In the genomic region with DNA sequence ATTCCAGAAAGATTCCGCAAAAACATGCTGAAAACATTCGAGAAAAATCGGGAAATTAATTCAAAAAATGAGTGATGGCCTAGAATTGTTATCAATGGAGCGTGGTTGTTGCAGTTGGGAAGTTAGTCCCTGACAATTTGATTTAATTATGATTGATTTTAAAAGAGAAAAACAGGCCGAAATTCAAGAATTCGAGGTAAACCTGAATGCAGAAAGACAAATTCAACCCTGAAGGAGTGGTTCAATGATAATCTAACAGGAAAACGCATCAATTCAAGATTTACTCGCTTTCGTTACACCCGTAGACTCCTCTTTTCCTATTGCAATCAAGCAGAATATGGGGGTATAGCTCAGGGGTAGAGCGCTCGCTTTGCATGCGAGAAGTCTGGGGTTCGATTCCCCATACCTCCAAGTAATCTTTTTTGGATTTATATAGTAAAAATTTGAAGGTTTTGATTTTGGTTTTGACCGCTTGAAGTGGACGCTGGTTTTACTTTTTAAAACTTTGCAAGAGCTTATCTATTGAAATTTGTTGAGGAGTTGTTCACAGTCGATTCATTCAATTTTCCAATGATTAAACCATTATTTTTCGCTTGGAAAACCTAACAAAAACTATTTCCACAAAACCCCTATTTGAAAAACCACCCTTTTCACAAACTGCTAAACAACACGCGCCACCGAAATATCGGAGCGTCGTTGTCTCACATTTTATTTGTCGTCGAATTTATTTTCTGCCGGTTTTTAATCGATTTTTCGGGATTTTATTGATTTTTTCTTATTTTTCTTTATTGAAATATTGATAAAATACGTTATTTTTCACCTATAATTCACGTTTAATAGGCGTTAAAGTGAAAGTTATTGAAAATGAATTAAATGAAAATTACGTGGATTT, we compare ENCODE assay signal across 2 worm cellular contexts.
TF ChIP-seq lines count a peak whose summit lies in the region.

No protein-coding gene starts in this region.

TF ChIP-seq in whole organism, L1 larva, 84 proteins besides CTCF, POLR2A, EP300 and RAD21 (continued from another document):
- TF ChIP-seq nhr-84 (tag; optimal IDR thresholded peaks at IDR 0.05; lab: Kevin White, UChicago) (no peak), ceh-8 (GFP tag; optimal IDR thresholded peaks at IDR 0.05; lab: Kevin White, UChicago) (peak; percentile 6), ets-5 (GFP tag; IDR thresholded peaks at IDR 0.05; lab: Robert Waterston, UW) (no peak), fkh-8 (tag; optimal IDR thresholded peaks at IDR 0.05; lab: Kevin White, UChicago) (peak; percentile 78), isw-1 (GFP tag; IDR thresholded peaks at IDR 0.05; lab: Robert Waterston, UW) (peak; percentile 69), lin-14 (GFP tag; optimal IDR thresholded peaks at IDR 0.05; lab: Kevin White, UChicago) (peak; percentile 90), elt-2 (tag; optimal IDR thresholded peaks at IDR 0.05; lab: Kevin White, UChicago) (peak; percentile 49), unc-30 (tag; optimal IDR thresholded peaks at IDR 0.05; lab: Kevin White, UChicago) (no peak), ceh-90 (tag; optimal IDR thresholded peaks at IDR 0.05; lab: Kevin White, UChicago) (peak; percentile 88), mef-2 (tag; optimal IDR thresholded peaks at IDR 0.05; lab: Kevin White, UChicago) (no peak), hpl-2 (GFP tag; optimal IDR thresholded peaks at IDR 0.05; lab: Kevin White, UChicago) (no peak), ces-1 (GFP tag; optimal IDR thresholded peaks at IDR 0.05; lab: Kevin White, UChicago) (no peak), pag-3 (tag; optimal IDR thresholded peaks at IDR 0.05; lab: Kevin White, UChicago; ENCODE audit: borderline replicate concordance, insufficient read depth) (no peak), nhr-85 (tag; lab: Kevin White, UChicago) (peak; percentile 94), skn-1 (tag; optimal IDR thresholded peaks at IDR 0.05; lab: Kevin White, UChicago) (peak; percentile 77), unc-86 (tag; optimal IDR thresholded peaks at IDR 0.05; lab: Kevin White, UChicago) (peak; percentile 42), unc-130 (tag; optimal IDR thresholded peaks at IDR 0.05; lab: Kevin White, UChicago) (peak; percentile 37), zip-4 (GFP tag; optimal IDR thresholded peaks at IDR 0.05; lab: Kevin White, UChicago) (peak; percentile 8), sptf-1 (tag; optimal IDR thresholded peaks at IDR 0.05; lab: Kevin White, UChicago) (no peak), lsy-2 (tag; optimal IDR thresholded peaks at IDR 0.05; lab: Kevin White, UChicago) (peak; percentile 78 to 89), zag-1 (tag; optimal IDR thresholded peaks at IDR 0.05; lab: Kevin White, UChicago) (no peak), swsn-7 (tag; optimal IDR thresholded peaks at IDR 0.05; lab: Kevin White, UChicago) (peak; percentile 74), sox-4 (tag; optimal IDR thresholded peaks at IDR 0.05; lab: Kevin White, UChicago) (peak; percentile 42), xbp-1 (tag; optimal IDR thresholded peaks at IDR 0.05; lab: Kevin White, UChicago) (peak; percentile 79), mep-1 (tag; optimal IDR thresholded peaks at IDR 0.05; lab: Kevin White, UChicago) (peak; percentile 94), lin-15B (tag; optimal IDR thresholded peaks at IDR 0.05; lab: Kevin White, UChicago) (peak; percentile 89), fos-1 (tag; optimal IDR thresholded peaks at IDR 0.05; lab: Kevin White, UChicago) (peak; percentile 68), sup-37 (GFP tag; optimal IDR thresholded peaks at IDR 0.05; lab: Kevin White, UChicago) (peak; percentile 14), lin-13 (GFP tag; optimal IDR thresholded peaks at IDR 0.05; lab: Kevin White, UChicago) (peak; percentile 80), lir-3 (tag; optimal IDR thresholded peaks at IDR 0.05; lab: Kevin White, UChicago; ENCODE audit: poor library complexity) (peak; percentile 92)
TF ChIP-seq in whole organism, L1 larva: peak in this region for 55.

TF ChIP-seq in whole organism, young adult, 124 proteins besides CTCF, POLR2A, EP300 and RAD21 (continued from another document):
- peak; percentile 21 for TF ChIP-seq snpc-1.1 (tag; optimal IDR thresholded peaks at IDR 0.05; lab: Kevin White, UChicago; ENCODE audit: insufficient read depth)
- peak; percentile 40 to 73 for TF ChIP-seq let-607 (tag; optimal IDR thresholded peaks at IDR 0.05; lab: Kevin White, UChicago)
- TF ChIP-seq Y79H2A.3 (GFP tag; conservative IDR thresholded peaks at IDR 0.05; lab: Robert Waterston, UW) = no peak
- peak; percentile 82 to 85 for TF ChIP-seq rec-8 (tag; optimal IDR thresholded peaks at IDR 0.05; lab: Kevin White, UChicago)
- TF ChIP-seq lsl-1 (GFP tag; optimal IDR thresholded peaks at IDR 0.05; lab: Kevin White, UChicago) = peak; percentile 54
- peak; percentile 54 for TF ChIP-seq madf-10 (tag; optimal IDR thresholded peaks at IDR 0.05; lab: Kevin White, UChicago)
- peak; percentile 75 for TF ChIP-seq mes-4 (tag; optimal IDR thresholded peaks at IDR 0.05; lab: Kevin White, UChicago)
- TF ChIP-seq tlf-1 (GFP tag; optimal IDR thresholded peaks at IDR 0.05; lab: Kevin White, UChicago) = peak; percentile 68
- TF ChIP-seq B0035.1 (tag; optimal IDR thresholded peaks at IDR 0.05; lab: Kevin White, UChicago) = peak; percentile 23
- no peak for TF ChIP-seq F55B11.4 (tag; optimal IDR thresholded peaks at IDR 0.05; lab: Kevin White, UChicago; ENCODE audit: borderline replicate concordance, insufficient read depth)
- TF ChIP-seq ceh-91 (GFP tag; IDR thresholded peaks at IDR 0.05; lab: Robert Waterston, UW) = peak; percentile 56; the same call in 1 of the 2 replicates
- 0 out of 2 replicates have a peak, but pooled peaks have one; percentile 28 for TF ChIP-seq attf-6 (GFP tag; IDR thresholded peaks at IDR 0.05; lab: Robert Waterston, UW)
- peak; percentile 80 for TF ChIP-seq B0261.1 (tag; optimal IDR thresholded peaks at IDR 0.05; lab: Kevin White, UChicago)
- TF ChIP-seq nhr-80 (tag; optimal IDR thresholded peaks at IDR 0.05; lab: Kevin White, UChicago) = peak; percentile 3
- TF ChIP-seq ekl-4 (GFP tag; IDR thresholded peaks at IDR 0.05; lab: Robert Waterston, UW) = peak; percentile 50; the same call in 1 of the 2 replicates
- peak; percentile 92 for TF ChIP-seq lin-26 (GFP tag; IDR thresholded peaks at IDR 0.05; lab: Robert Waterston, UW)
- TF ChIP-seq rpc-1 (optimal IDR thresholded peaks at IDR 0.05; lab: Kevin White, UChicago) = peak; percentile 77
- TF ChIP-seq rpc-1 (tag; optimal IDR thresholded peaks at IDR 0.05; lab: Kevin White, UChicago) = peak; percentile 95
- TF ChIP-seq unc-130 (GFP tag; optimal IDR thresholded peaks at IDR 0.05; lab: Kevin White, UChicago) = peak; percentile 86
- peak; percentile 66 for TF ChIP-seq ztf-26 (tag; optimal IDR thresholded peaks at IDR 0.05; lab: Kevin White, UChicago)
- no peak for TF ChIP-seq ama-1 (optimal IDR thresholded peaks at IDR 0.05; lab: Kevin White, UChicago)
- peak in 1 of 2 experiments; percentile 53 for TF ChIP-seq ama-1 (GFP tag; optimal IDR thresholded peaks at IDR 0.05; lab: Kevin White, UChicago)
